Fruit fly (Drosophila melanogaster) ovary, adult (tissue): ENCODE data around the gene rho-6.

Experiments used
- CG17801 ChIP-seq: fragments of 200-800 bp; optimal IDR thresholded peaks from 2 replicates; lab custom pipeline; 2019; ENCODE audit warnings: missing biosample characterization, mild to moderate bottlenecking, missing genetic modification characterization, moderate library complexity; ENCODE audit not compliant: partially characterized antibody

Gene rho-6

dm6 chr2L:12110810-12111209 lies 22.4 kb downstream of the rho-6 start, which contains the start of gene Phae2:
Gene Phae2, plus strand, starts transcription at chr2L:12111110.
- TF ChIP-seq CG17801 (GFP tag; lab: Kevin White, UChicago): no peak

DNA sequence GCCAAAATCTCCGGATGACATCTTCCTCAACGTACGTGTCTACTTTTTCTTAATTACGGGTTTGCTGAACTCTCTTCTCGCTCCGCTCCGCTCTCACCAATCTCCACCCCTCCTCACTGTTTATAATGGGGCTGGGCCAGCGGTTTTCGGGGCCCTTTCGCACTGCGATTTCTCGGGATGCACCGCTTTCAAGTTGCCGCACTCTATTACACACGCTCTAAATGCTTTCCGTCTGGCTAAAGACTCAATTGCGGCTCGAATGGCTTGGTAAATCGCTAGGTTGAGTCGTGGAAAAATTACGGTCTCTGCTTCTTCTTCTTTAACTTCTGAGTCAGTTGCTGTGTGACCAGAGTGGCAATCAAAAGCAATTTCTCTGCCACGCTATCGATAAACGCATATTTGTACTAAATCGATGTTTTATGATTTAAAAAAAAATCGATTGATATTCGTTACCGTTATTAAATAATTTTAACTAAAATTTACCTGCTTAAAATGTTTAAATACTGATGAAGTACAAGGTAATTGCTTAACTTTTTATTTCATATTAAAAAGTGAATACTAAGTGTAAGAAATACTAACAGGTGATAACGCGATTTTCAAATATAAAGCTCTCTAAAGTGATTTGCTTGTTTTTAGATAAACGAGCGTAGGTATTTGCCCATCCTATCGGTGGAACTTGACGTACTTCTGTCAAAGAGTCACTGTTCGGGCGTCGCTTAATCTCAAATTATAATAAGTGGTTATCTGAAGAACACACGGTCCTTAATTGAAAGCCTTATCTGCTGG lies 24.2 kb downstream of the rho-6 start, which contains the start of the genes Rab6 and Phae1:
Gene Rab6 (minus strand): TSS at position 338 of the 786 bp plus-strand sequence.
Gene Phae1 (plus strand): TSS at position 639 of the 786 bp plus-strand sequence.
- peak; percentile 63 for TF ChIP-seq CG17801 (GFP tag; lab: Kevin White, UChicago)

dm6 chr2L:12107087-12107486 lies 26.1 kb downstream of the rho-6 start:
- no peak for TF ChIP-seq CG17801 (GFP tag; lab: Kevin White, UChicago)

DNA sequence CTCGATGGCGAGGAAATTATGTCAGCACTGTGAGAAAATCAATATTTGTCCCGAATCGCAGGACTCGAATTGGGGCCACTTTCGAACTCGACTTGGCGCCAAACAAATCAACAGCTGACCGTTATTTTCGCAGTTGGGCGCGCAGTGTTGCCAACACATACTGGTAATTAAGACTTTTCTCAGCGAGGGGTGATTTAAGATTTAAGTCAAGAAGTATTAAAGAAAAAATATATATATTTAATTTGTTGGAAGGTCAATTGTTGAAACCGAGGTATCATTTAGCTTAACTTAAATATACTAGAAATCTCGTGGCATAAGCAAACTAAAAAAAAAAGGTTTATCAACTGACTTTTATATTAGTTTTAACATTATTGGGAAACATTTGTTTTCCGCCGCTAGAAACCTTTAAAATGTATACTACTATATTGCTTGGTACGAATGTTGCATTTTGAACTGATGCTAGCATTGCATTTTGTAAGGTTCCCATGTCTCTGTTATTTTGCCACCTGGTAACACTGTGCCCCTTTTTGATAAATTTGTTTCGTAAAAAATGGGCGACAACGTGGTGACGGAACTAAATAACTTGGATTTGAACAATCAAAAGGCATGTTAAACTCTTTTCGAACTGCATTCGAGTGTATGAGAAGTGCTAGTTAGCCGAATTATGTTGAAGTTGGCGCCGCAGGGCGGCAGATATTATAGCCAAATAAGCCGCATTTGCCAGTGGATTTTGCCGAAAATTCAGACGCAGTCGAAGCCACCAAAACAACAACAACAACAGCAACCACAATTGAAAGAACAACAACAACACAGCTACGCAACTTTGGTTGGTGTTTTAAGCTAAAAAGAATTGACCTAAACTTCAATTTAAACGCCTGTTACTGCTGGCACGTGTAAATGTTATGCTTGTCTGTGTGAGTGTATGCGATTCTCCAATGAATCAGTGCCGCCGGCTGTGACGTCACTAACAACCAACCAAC lies 29.7 kb downstream of the rho-6 start, which contains the start of the genes Patsas and ThrRS:
Gene Patsas (minus strand): TSS at position 55 of the 980 bp plus-strand sequence.
Gene ThrRS (plus strand): TSS at position 521 of the 980 bp plus-strand sequence.
- peak; percentile 44 for TF ChIP-seq CG17801 (GFP tag; lab: Kevin White, UChicago)

DNA sequence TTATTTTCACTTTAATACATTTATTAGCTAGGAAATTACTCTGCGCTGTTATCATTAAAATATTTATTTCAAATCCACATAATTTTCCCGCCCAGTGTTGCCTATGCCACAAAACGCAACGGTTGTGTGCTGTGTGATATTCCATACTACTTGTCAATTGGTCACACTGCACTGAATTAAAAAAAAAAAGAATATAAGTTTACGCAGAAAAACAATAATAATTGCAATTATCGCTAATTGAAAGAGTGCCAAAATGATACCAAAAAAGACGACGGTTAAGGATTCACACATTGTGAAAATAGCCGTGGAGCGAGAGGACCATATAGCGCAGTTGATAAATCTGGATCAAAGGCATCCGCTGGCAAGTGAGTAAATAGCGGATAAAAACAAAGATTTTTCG lies 35.5 kb downstream of the rho-6 start, which contains the start of gene Ced-12:
Gene Ced-12 (plus strand): TSS at position 141 of the 400 bp plus-strand sequence.
- no peak for TF ChIP-seq CG17801 (GFP tag; lab: Kevin White, UChicago)

- TF ChIP-seq CG17801 (GFP tag; lab: Kevin White, UChicago): no peak
Measured at dm6 chr2L:12096396-12096813, 36.8 kb downstream of the rho-6 start, which contains the start of the genes CG6712 and Mt2. Gene CG6712, minus strand, starts transcription at chr2L:12096511. Gene Mt2, plus strand, starts transcription at chr2L:12096525.

DNA sequence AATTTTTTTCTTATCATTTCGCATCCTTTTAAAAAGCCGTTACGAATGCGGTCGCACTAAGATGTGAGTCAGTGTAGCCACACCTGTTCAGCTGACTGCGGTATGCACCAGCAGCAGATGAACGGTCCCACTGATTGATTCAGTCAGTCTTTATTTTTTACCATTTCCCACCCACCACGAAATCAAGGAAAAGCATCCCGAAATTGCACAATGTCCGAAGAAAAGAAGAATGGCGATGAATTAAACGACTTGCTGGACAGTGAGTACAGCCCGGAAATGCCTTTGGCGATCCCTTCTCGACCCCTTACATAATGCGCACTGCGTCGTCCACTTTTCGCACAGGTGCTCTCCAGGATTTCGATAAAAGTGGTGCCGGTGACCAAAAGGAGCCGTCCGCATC lies 39.6 kb downstream of the rho-6 start:
- no peak for TF ChIP-seq CG17801 (GFP tag; lab: Kevin White, UChicago)

dm6 chr2L:12092719-12093118 lies 40.5 kb downstream of the rho-6 start:
- no peak for TF ChIP-seq CG17801 (GFP tag; lab: Kevin White, UChicago)

DNA sequence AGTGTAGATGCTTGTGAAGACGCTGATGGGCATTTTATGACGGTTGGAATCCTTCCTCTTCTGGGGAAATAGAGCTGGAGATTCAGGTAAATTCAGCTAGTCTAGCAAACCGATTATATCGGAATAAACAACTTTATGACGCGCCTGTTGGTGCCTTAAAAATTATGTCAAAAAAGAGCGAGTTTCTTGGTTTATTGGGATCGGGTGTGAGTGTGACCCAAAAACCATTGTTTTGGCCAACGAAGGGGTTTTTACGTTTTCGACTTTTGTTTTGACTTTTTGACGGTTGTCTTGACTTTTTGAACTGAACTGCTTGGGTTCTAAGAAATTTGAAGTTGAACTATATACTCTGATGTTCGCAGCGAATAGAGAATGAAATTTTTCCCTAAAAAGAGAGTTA lies 41.2 kb downstream of the rho-6 start:
- no peak for TF ChIP-seq CG17801 (GFP tag; lab: Kevin White, UChicago)

- no peak for TF ChIP-seq CG17801 (GFP tag; lab: Kevin White, UChicago)
Measured at dm6 chr2L:12091522-12091921, 41.7 kb downstream of the rho-6 start, which contains the start of gene Pex19. Gene Pex19, plus strand, starts transcription at chr2L:12091822.

DNA sequence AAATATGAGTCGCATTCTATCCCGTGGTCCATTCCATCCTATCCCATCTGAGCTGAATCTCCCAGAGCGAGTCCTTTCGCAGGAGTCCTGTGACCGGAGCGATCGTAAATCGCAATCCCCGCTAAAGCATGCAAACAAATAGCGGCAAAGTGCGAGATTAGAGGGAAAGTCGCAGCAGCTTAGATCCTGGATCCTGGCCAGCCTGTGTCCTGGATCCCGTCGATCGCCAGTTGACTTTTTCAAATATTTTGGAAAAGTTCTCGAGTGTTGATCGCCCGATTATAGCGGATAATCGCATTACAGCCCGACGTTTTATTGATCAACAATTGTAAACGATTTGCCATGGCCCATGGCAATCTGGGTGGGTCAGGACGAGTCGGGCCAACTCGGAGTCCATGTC lies 44.1 kb downstream of the rho-6 start:
- TF ChIP-seq CG17801 (GFP tag; lab: Kevin White, UChicago): no peak

DNA sequence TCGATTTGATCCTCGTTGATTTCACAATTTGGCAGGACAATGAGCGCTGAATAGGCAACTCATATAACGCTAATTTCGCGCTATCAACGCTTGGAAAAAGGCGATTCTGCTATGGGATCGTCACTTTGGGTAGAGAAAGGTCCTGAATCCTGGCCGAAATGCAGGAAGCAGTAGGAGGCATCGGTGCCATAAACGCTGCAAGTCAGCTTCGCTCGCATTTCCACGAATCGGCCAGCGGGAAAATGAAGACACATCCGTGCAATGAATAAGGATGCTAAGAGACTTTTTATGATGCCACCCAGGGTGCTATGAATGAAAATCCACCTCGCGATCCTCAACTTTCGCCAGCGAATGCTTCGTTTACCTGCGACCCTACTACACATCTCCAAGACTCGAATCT lies 45.8 kb downstream of the rho-6 start:
- no peak for TF ChIP-seq CG17801 (GFP tag; lab: Kevin White, UChicago)

DNA sequence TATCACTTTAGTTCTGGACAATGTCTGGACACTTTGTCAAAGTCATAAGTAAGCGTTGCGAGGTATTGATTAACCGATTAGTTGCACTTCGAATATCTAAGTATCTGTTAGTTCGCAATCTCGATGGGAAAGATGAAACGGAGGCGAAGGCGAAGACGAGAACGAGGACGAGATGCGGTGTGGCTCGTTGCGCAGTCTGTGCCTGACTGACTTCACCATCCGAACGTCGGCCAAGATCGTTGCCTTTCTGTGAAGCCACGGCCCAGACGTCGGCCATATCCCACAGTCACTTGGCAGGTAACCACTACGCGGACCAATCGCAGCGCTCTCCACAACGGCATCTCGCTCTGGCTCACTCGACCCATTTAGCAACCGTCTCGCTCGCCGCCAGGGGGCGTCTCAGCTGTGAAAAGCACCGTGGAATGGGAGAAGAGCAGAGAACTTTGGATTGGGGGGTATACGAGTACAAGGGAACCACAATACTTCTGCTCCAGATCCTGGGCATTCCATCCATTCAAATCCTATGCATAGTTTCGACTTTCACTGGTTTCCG lies 47.5 kb downstream of the rho-6 start, which contains the start of gene prd:
Gene prd (minus strand): TSS at position 209 of the 553 bp plus-strand sequence.
- no peak for TF ChIP-seq CG17801 (GFP tag; lab: Kevin White, UChicago)

DNA sequence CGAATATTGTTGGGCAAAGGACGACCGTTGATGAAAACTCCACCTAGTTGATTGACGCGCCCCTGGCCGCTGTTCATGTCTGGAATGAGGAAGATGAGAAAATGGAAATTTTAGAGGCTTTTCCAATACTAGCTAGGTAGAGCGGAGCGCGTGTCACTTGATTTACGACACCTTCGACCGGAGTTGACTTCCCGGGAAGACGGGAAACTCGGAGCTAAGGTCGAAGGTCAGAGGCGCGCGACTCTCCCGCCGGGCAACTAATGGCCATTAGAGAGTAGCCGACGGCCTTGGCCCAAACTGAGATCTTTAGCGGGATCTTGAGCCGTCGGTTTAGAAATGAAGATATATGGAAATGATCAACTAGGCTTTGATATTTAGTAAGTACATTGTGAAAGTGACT lies 48.2 kb downstream of the rho-6 start:
- TF ChIP-seq CG17801 (GFP tag; lab: Kevin White, UChicago): no peak
